Fruit fly (Drosophila melanogaster) whole organism, embryonic: ENCODE results near the gene alien.

Experiments used
- Awh ChIP-seq: fragments of 200-800 bp; sonication (Bioruptor generic); IDR thresholded peaks from 2 replicates; pipeline ENCODE4, ENCODE4 v1.3.6; 2022; ENCODE audit warnings: missing biosample characterization, missing genetic modification characterization
- BtbVII ChIP-seq: fragments of 200-800 bp; sonication (Bioruptor generic); optimal IDR thresholded peaks from 3 replicates; lab custom pipeline; 2017; ENCODE audit warnings: missing biosample characterization, mild to moderate bottlenecking, missing genetic modification characterization
- C15 ChIP-seq: fragments of 200-800 bp; sonication (Bioruptor generic); IDR thresholded peaks from 3 replicates; pipeline ENCODE4 v1.3.6; 2022; ENCODE audit warnings: missing biosample characterization, missing genetic modification characterization
- CG10209 ChIP-seq: fragments of 200-800 bp; sonication (Bioruptor generic); optimal IDR thresholded peaks from 3 replicates; lab custom pipeline; 2017; ENCODE audit warnings: missing biosample characterization, mild to moderate bottlenecking, missing genetic modification characterization, missing genetic modification reagents
- CG10565 ChIP-seq: fragments of 200-800 bp; sonication (Bioruptor generic); optimal IDR thresholded peaks from 3 replicates; lab custom pipeline; 2016; ENCODE audit warnings: missing biosample characterization, mild to moderate bottlenecking, missing genetic modification characterization
- CG10654 ChIP-seq: fragments of 200-800 bp; sonication (Bioruptor generic); optimal IDR thresholded peaks from 2 replicates; lab custom pipeline; 2016; ENCODE audit warnings: missing biosample characterization, missing genetic modification characterization
- CG11696 ChIP-seq: fragments of 200-800 bp; sonication (Bioruptor generic); IDR thresholded peaks from 2 replicates; pipeline ENCODE4 v1.3.6; 2022; ENCODE audit warnings: missing biosample characterization, missing genetic modification characterization
- CG13287 ChIP-seq: fragments of 200-800 bp; sonication (Bioruptor generic); IDR thresholded peaks from 2 replicates; pipeline ENCODE4 v1.3.6; 2022; ENCODE audit warnings: missing biosample characterization, missing genetic modification characterization; ENCODE audit not compliant: partially characterized antibody
- CG14050 ChIP-seq: fragments of 200-800 bp; sonication (Bioruptor generic); IDR thresholded peaks from 3 replicates; pipeline ENCODE4 v1.3.6; 2022; ENCODE audit warnings: missing biosample characterization, missing genetic modification characterization
- CG15269 ChIP-seq: fragments of 200-800 bp; sonication (Bioruptor generic); optimal IDR thresholded peaks from 2 replicates; lab custom pipeline; 2018; ENCODE audit warnings: missing biosample characterization, mild to moderate bottlenecking, missing genetic modification characterization, moderate library complexity
- CG16815 ChIP-seq: fragments of 200-800 bp; sonication (Bioruptor generic); optimal IDR thresholded peaks from 3 replicates; lab custom pipeline; 2017; ENCODE audit warnings: missing biosample characterization, mild to moderate bottlenecking, missing genetic modification characterization
- CG6765 ChIP-seq: fragments of 200-800 bp; sonication (Bioruptor generic); optimal IDR thresholded peaks from 3 replicates; lab custom pipeline; 2017; ENCODE audit warnings: missing biosample characterization, mild to moderate bottlenecking, missing genetic modification characterization
- CG7786 ChIP-seq: fragments of 200-800 bp; sonication (Bioruptor generic); optimal IDR thresholded peaks from 2 replicates; lab custom pipeline; 2016; ENCODE audit warnings: missing biosample characterization, missing genetic modification characterization
- CG8359 ChIP-seq: fragments of 200-800 bp; sonication (Bioruptor generic); optimal IDR thresholded peaks from 2 replicates; lab custom pipeline; 2017; ENCODE audit warnings: missing biosample characterization, mild to moderate bottlenecking, missing genetic modification characterization, borderline replicate concordance
- CG8924 ChIP-seq: fragments of 200-800 bp; optimal IDR thresholded peaks from 3 replicates; lab custom pipeline; 2019; ENCODE audit warnings: missing biosample characterization, mild to moderate bottlenecking, missing genetic modification characterization, moderate library complexity
- CG9876 ChIP-seq: fragments of 200-800 bp; sonication (Bioruptor generic); optimal IDR thresholded peaks from 2 replicates; lab custom pipeline; 2016; ENCODE audit warnings: missing biosample characterization, missing genetic modification characterization
- CHES-1-like ChIP-seq: fragments of 200-800 bp; sonication (Bioruptor generic); optimal IDR thresholded peaks from 2 replicates; lab custom pipeline; 2016; ENCODE audit warnings: missing biosample characterization, missing genetic modification characterization
- D ChIP-seq, 2 experiments: fragments of 200-800 bp in 1 of 2; fragments of >200 bp in 1 of 2; sonication (Bioruptor generic) in 1 of 2; optimal IDR thresholded peaks; 2 replicates in 1 of 2; 3 replicates in 1 of 2; lab custom pipeline; 2017; ENCODE audit warnings: mild to moderate bottlenecking in 1 of 2, missing biosample characterization in 1 of 2, missing genetic modification characterization in 1 of 2, missing genetic modification reagents in 1 of 2
- Dfd ChIP-seq, 2 experiments: fragments of >200 bp; optimal IDR thresholded peaks; 2 replicates each; lab custom pipeline; 2017; ENCODE audit warnings: missing biosample characterization in 2 of 2, missing genetic modification characterization in 2 of 2
- ERR ChIP-seq: fragments of 200-800 bp; sonication (Bioruptor generic); optimal IDR thresholded peaks from 2 replicates; lab custom pipeline; 2016; ENCODE audit warnings: missing biosample characterization, missing genetic modification characterization
- Eip74EF ChIP-seq, 2 experiments: fragments of 200-800 bp in 1 of 2; fragments of >200 bp in 1 of 2; sonication (Bioruptor generic) in 1 of 2; optimal IDR thresholded peaks; 2 replicates each; lab custom pipeline; 2017 to 2019; ENCODE audit warnings: missing biosample characterization in 2 of 2, missing genetic modification characterization in 2 of 2, mild to moderate bottlenecking in 1 of 2, moderate library complexity in 1 of 2
- HLH54F ChIP-seq: fragments of 200-800 bp; sonication (Bioruptor generic); optimal IDR thresholded peaks from 3 replicates; lab custom pipeline; 2016; ENCODE audit warnings: missing biosample characterization, missing genetic modification characterization
- Hand ChIP-seq: fragments of 200-800 bp; sonication (Bioruptor generic); optimal IDR thresholded peaks from 2 replicates; lab custom pipeline; 2017; ENCODE audit warnings: mild to moderate bottlenecking, missing biosample characterization, missing genetic modification reagents, missing genetic modification characterization
- Neu2 ChIP-seq: fragments of 200-800 bp; sonication (Bioruptor generic); optimal IDR thresholded peaks from 3 replicates; lab custom pipeline; 2016; ENCODE audit warnings: missing biosample characterization, missing genetic modification characterization, borderline replicate concordance
- Rx ChIP-seq: fragments of 200-800 bp; sonication (Bioruptor generic); IDR thresholded peaks from 2 replicates; pipeline ENCODE4 v1.3.6; 2022; ENCODE audit warnings: missing biosample characterization, missing genetic modification characterization
- al ChIP-seq: fragments of 200-800 bp; sonication (Bioruptor generic); IDR thresholded peaks from 2 replicates; pipeline ENCODE4 v1.3.6; 2022; ENCODE audit warnings: missing biosample characterization, missing genetic modification characterization
- amos ChIP-seq: fragments of 200-800 bp; sonication (Bioruptor generic); IDR thresholded peaks from 2 replicates; pipeline ENCODE4 v1.3.6; 2022; ENCODE audit warnings: missing biosample characterization, missing genetic modification characterization; ENCODE audit not compliant: partially characterized antibody
- bigmax ChIP-seq: fragments of 200-800 bp; sonication (Bioruptor generic); optimal IDR thresholded peaks from 2 replicates; lab custom pipeline; 2018; ENCODE audit warnings: missing biosample characterization, mild to moderate bottlenecking, missing genetic modification characterization
- bsh ChIP-seq, 2 experiments: fragments of 200-800 bp; sonication (Bioruptor generic); optimal IDR thresholded peaks; 2 replicates each; lab custom pipeline; 2017 to 2018; ENCODE audit warnings: mild to moderate bottlenecking in 2 of 2, missing biosample characterization in 2 of 2, missing genetic modification characterization in 2 of 2, moderate library complexity in 1 of 2
- eve ChIP-seq, 2 experiments: fragments of >200 bp; optimal IDR thresholded peaks; 2 replicates each; lab custom pipeline; 2017; ENCODE audit warnings: missing biosample characterization in 2 of 2, missing genetic modification characterization in 2 of 2
- exex ChIP-seq: fragments of 200-800 bp; sonication (Bioruptor generic); optimal IDR thresholded peaks from 4 replicates; lab custom pipeline; 2018; ENCODE audit warnings: missing biosample characterization, mild to moderate bottlenecking, missing genetic modification characterization, moderate library complexity
- gt ChIP-seq: fragments of 200-800 bp; sonication (Bioruptor generic); IDR thresholded peaks from 2 replicates; pipeline ENCODE4 v1.3.6; 2022; ENCODE audit warnings: missing biosample characterization, missing genetic modification characterization
- h ChIP-seq: fragments of >200 bp; optimal IDR thresholded peaks from 2 replicates; lab custom pipeline; 2017
- mld ChIP-seq: fragments of 200-800 bp; sonication (Bioruptor generic); IDR thresholded peaks from 3 replicates; pipeline ENCODE4 v1.3.6; 2022; ENCODE audit warnings: missing biosample characterization, missing genetic modification characterization; ENCODE audit not compliant: partially characterized antibody
- nom ChIP-seq: fragments of 200-800 bp; sonication (Bioruptor generic); optimal IDR thresholded peaks from 2 replicates; lab custom pipeline; 2017; ENCODE audit warnings: missing biosample characterization, missing genetic modification characterization, mild to moderate bottlenecking, moderate library complexity, missing genetic modification reagents
- oc ChIP-seq: fragments of 200-800 bp; sonication (Bioruptor generic); optimal IDR thresholded peaks from 2 replicates; lab custom pipeline; 2018; ENCODE audit warnings: missing biosample characterization, mild to moderate bottlenecking, missing genetic modification characterization, moderate library complexity
- p53 ChIP-seq: fragments of 200-800 bp; sonication (Bioruptor generic); optimal IDR thresholded peaks from 2 replicates; lab custom pipeline; 2016; ENCODE audit warnings: missing biosample characterization, missing genetic modification characterization
- pan ChIP-seq, 4 experiments: fragments of >200 bp in 3 of 4; fragments of 200-800 bp in 1 of 4; sonication (Bioruptor generic) in 1 of 4; optimal IDR thresholded peaks in 3 of 4; IDR thresholded peaks in 1 of 4; 2 replicates each; pipeline versions ENCODE4 v1.3.6 to Lab custom; 2017 to 2022; ENCODE audit warnings: missing biosample characterization in 2 of 4, missing genetic modification characterization in 2 of 4, mixed read lengths in 1 of 4
- phol ChIP-seq: fragments of 200-800 bp; sonication (Bioruptor generic); optimal IDR thresholded peaks from 3 replicates; lab custom pipeline; 2018; ENCODE audit warnings: missing biosample characterization, mild to moderate bottlenecking, missing genetic modification characterization, moderate library complexity
- pita ChIP-seq: fragments of 200-800 bp; sonication (Bioruptor generic); optimal IDR thresholded peaks from 2 replicates; lab custom pipeline; 2017; ENCODE audit warnings: missing biosample characterization, mild to moderate bottlenecking, missing genetic modification characterization
- pzg ChIP-seq: fragments of 200-800 bp; sonication (Bioruptor generic); optimal IDR thresholded peaks from 3 replicates; lab custom pipeline; 2018; ENCODE audit warnings: missing biosample characterization, mild to moderate bottlenecking, missing genetic modification characterization, moderate library complexity
- rib ChIP-seq: fragments of 200-800 bp; sonication (Bioruptor generic); IDR thresholded peaks from 2 replicates; pipeline ENCODE4 v1.3.6; 2022; ENCODE audit warnings: missing biosample characterization, missing genetic modification characterization
- sens ChIP-seq: fragments of 200-800 bp; sonication (Bioruptor generic); peaks from one replicate; lab custom pipeline; 2016; ENCODE audit warnings: missing biosample characterization, missing genetic modification characterization
- slp2 ChIP-seq: fragments of 200-800 bp; sonication (Bioruptor generic); optimal IDR thresholded peaks from 2 replicates; lab custom pipeline; 2016; ENCODE audit warnings: missing biosample characterization, missing genetic modification characterization
- tll ChIP-seq, 2 experiments: fragments of 200-800 bp in 1 of 2; fragments of >200 bp in 1 of 2; sonication (Bioruptor generic) in 1 of 2; optimal IDR thresholded peaks; 2 replicates each; lab custom pipeline; 2017 to 2019; ENCODE audit warnings: missing biosample characterization in 2 of 2, missing genetic modification characterization in 2 of 2, mild to moderate bottlenecking in 1 of 2, moderate library complexity in 1 of 2
- tna ChIP-seq: fragments of 200-800 bp; sonication (Bioruptor generic); IDR thresholded peaks from 2 replicates; pipeline ENCODE4 v1.3.6; 2022; ENCODE audit warnings: missing biosample characterization, missing genetic modification characterization; ENCODE audit not compliant: partially characterized antibody
- unpg ChIP-seq: fragments of 200-800 bp; sonication (Bioruptor generic); optimal IDR thresholded peaks from 3 replicates; lab custom pipeline; 2018; ENCODE audit warnings: missing biosample characterization, mild to moderate bottlenecking, missing genetic modification characterization, moderate library complexity

Gene alien

DNA sequence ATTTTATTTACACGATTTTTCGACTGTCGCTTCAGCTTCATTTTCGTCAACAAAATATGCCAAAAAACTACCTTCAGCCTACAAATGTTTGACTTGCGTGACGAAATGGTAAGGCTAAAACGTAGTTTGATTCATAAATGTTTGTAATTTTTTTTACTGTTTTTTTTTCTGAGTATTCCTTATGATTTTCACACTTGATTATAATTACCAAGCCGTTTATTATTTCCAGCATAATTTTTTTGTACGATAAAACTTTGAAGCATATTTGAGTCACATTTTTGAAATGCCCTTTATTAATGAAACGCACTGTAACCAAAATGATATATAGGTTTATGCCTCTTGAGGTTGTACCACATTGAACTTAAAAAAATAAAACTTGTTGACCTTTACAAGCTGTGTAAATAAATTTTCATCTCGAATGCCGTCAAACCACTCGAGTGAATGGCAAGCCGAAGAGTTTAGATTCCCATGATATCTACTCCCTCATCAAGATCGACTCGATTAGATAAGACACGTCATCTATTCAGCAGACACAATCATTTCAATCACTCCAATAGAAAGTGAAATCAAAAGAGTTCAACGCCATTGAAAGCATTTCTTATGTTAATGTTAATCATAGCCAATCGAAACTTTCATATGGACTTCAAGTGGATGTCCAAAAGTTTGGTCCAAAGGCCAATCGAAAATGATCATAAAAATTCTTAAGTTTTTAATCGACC, 14.4 kb downstream of the alien start (continued):
- TF ChIP-seq CG9876 (no peak), CG10209 (GFP tag; lab: Kevin White, UChicago) (peak; percentile 59), Neu2 (GFP tag; lab: Kevin White, UChicago) (no peak), BtbVII (GFP tag; lab: Kevin White, UChicago) (peak; percentile 40), CG16815 (GFP tag; lab: Kevin White, UChicago) (no peak), ERR (GFP tag; lab: Kevin White, UChicago) (no peak), gt (no peak), phol (tag; lab: Kevin White, UChicago) (peak; percentile 41), h (lab: Kevin White, UChicago) (no peak), pita (GFP tag; lab: Kevin White, UChicago) (no peak), rib (no peak), HLH54F (GFP tag; lab: Kevin White, UChicago) (peak; percentile 12), Awh (GFP tag; lab: Robert Waterston, UW) (no peak), bigmax (GFP tag; lab: Kevin White, UChicago) (no peak), CG7786 (GFP tag; lab: Kevin White, UChicago) (peak; percentile 11), mld (GFP tag; lab: Robert Waterston, UW) (no peak), CG8924 (tag; lab: Kevin White, UChicago) (no peak), nom (GFP tag; lab: Kevin White, UChicago) (no peak), bsh (GFP tag; optimal IDR thresholded peaks at IDR 0.05; lab: Kevin White, UChicago) (peak in 1 of 2 experiments; percentile 23), D (optimal IDR thresholded peaks at IDR 0.05; lab: Kevin White, UChicago) (no peak), D (GFP tag; optimal IDR thresholded peaks at IDR 0.05; lab: Kevin White, UChicago) (no peak), eve (GFP tag; optimal IDR thresholded peaks at IDR 0.05; lab: Kevin White, UChicago) (peak in 1 of 2 experiments; percentile 57), amos (GFP tag; lab: Robert Waterston, UW) (no peak), Eip74EF (GFP tag; optimal IDR thresholded peaks at IDR 0.05; lab: Kevin White, UChicago) (peak in 1 of 2 experiments; percentile 59), unpg (peak; percentile 69), al (GFP tag; lab: Robert Waterston, UW) (no peak), CG6765 (GFP tag; lab: Kevin White, UChicago) (no peak), CG15269 (tag; lab: Kevin White, UChicago) (peak; percentile 85), CG14050 (GFP tag; lab: Robert Waterston, UW) (peak; percentile 25; the same call in 1 of the 3 replicates), p53 (no peak), oc (no peak), Dfd (GFP tag; optimal IDR thresholded peaks at IDR 0.05; lab: Kevin White, UChicago) (no peak), sens (GFP tag; lab: Kevin White, UChicago) (peak; percentile 92), CHES-1-like (peak; percentile 6), tll (GFP tag; optimal IDR thresholded peaks at IDR 0.05; lab: Kevin White, UChicago) (no peak), Hand (GFP tag; lab: Kevin White, UChicago) (no peak), exex (no peak), tna (no peak), CG10565 (GFP tag; lab: Kevin White, UChicago) (no peak), CG8359 (no peak), pzg (no peak), Rx (GFP tag; lab: Robert Waterston, UW) (no peak), CG13287 (GFP tag; lab: Robert Waterston, UW) (no peak), C15 (GFP tag; lab: Robert Waterston, UW) (no peak), pan (optimal IDR thresholded peaks at IDR 0.05; lab: Kevin White, UChicago) (no peak), pan (GFP tag; optimal IDR thresholded peaks at IDR 0.05 in 1 of 2, IDR thresholded peaks at IDR 0.05 in 1 of 2) (peak in 1 of 2 experiments; percentile 60), CG11696 (GFP tag; lab: Robert Waterston, UW) (peak; percentile 53), slp2 (GFP tag; lab: Kevin White, UChicago) (peak; percentile 29), CG10654 (peak; percentile 4)
